Worm (Caenorhabditis elegans) whole organism, early embryonic: ENCODE results near the gene fbxb-44.

Experiments used
- aly-1 ChIP-seq: sonication (generic microtip); optimal IDR thresholded peaks from 2 replicates; lab custom pipeline; 2016; ENCODE audit warnings: missing genetic modification characterization, missing compliant biosample characterization
- ama-1 ChIP-seq: fragments of 150-350 bp; optimal IDR thresholded peaks from 2 replicates; lab custom pipeline; 2014
- flt-1 ChIP-seq: fragments of 200-800 bp; sonication (Bioruptor generic); IDR thresholded peaks from 2 replicates; pipeline ENCODE4 v1.3.6; 2022; ENCODE audit warnings: missing genetic modification characterization, missing compliant biosample characterization
- hnd-1 ChIP-seq: sonication (generic microtip); optimal IDR thresholded peaks from 2 replicates; lab custom pipeline; 2016; ENCODE audit warnings: missing genetic modification characterization, missing compliant biosample characterization
- scrt-1 ChIP-seq: fragments of 200-800 bp; sonication (Bioruptor generic); IDR thresholded peaks from 2 replicates; pipeline ENCODE4 v1.3.6; 2022; ENCODE audit warnings: missing genetic modification characterization, missing compliant biosample characterization
- tra-4 ChIP-seq: sonication (generic microtip); optimal IDR thresholded peaks from 2 replicates; lab custom pipeline; 2017; ENCODE audit warnings: missing genetic modification characterization, missing compliant biosample characterization

ce11 chrII:1500959-1501358 lies 37.7 kb upstream of the fbxb-44 start:
- no peak for TF ChIP-seq ama-1 (lab: Kevin White, UChicago)
- no peak for TF ChIP-seq hnd-1 (tag; lab: Kevin White, UChicago)
- no peak for TF ChIP-seq scrt-1 (GFP tag; lab: Robert Waterston, UW)
- no peak for TF ChIP-seq aly-1 (tag; lab: Kevin White, UChicago)
- no peak for TF ChIP-seq tra-4 (tag; lab: Kevin White, UChicago)
- TF ChIP-seq flt-1 (GFP tag; lab: Robert Waterston, UW) = no peak
